Worm (Caenorhabditis elegans): ENCODE results near the gene fbxa-88.

fbxa-88 gene

DNA sequence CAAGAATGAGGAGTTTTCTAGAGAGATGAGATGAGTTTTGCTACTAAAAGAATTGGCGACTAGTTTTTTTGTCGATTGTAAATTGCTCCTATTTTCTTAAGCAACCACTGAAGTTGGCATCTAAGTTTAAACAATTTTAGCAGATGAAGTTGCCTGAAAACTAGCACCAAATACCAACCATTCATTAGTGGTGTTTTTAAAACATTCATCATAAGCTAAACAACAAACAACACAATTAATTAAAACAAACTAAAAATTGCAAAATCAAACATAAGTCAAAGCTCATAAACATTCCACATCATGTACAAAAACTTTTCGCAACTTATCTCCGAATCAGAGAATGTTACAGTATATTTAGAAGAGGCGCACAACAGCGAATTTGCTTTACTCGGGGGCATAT is 39.2 kb upstream of the fbxa-88 start, which contains the start of gene srz-13:
srz-13 (plus strand) TSS at position 301 of the 400 bp plus-strand sequence.
- TF ChIP-seq egl-13 (tag; optimal IDR thresholded peaks at IDR 0.05) (no peak), sptf-1 (tag; optimal IDR thresholded peaks at IDR 0.05) (no peak), unc-98 (GFP tag; IDR thresholded peaks at IDR 0.05) (no peak), jun-1 (tag; optimal IDR thresholded peaks at IDR 0.05) (no peak), tlp-1 (tag; optimal IDR thresholded peaks at IDR 0.05) (no peak), lsy-2 (tag; optimal IDR thresholded peaks at IDR 0.05) (no peak), unc-30 (tag; optimal IDR thresholded peaks at IDR 0.05) (no peak), nhr-47 (tag; optimal IDR thresholded peaks at IDR 0.05) (no peak), lin-39 (tag; optimal IDR thresholded peaks at IDR 0.05) (no peak)

DNA sequence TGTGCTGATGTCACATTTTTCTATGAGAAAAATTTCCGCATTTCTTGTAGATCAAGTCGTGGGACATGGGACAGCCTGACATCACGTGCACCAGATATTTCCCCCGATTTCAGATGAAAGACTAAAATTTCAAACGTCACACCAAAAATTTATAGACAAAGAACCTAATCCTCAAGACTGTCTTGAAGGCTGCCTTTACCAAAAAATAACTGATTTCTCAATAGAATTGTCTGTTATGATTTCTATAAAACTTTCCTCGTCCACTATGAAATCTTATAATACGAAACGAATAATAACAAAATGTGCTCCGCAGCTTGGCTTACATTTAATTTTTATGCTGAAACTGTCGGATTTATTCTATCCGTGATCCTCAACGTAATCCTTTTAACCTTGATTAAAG is 37.4 kb upstream of the fbxa-88 start, which contains the start of gene str-106:
str-106 (plus strand) TSS at position 301 of the 400 bp plus-strand sequence.
- no peak for TF ChIP-seq snpc-4 (tag; optimal IDR thresholded peaks at IDR 0.05)
- TF ChIP-seq ceh-82 (tag; optimal IDR thresholded peaks at IDR 0.05), result no peak
- no peak for TF ChIP-seq unc-130 (tag; optimal IDR thresholded peaks at IDR 0.05)
- no peak for TF ChIP-seq pax-3 (tag; optimal IDR thresholded peaks at IDR 0.05)
- no peak for TF ChIP-seq Y116A8C.19 (tag; optimal IDR thresholded peaks at IDR 0.05; ENCODE audit: borderline replicate concordance)
- no peak for TF ChIP-seq ama-1 (optimal IDR thresholded peaks at IDR 0.05)
- TF ChIP-seq nhr-85 (tag), result no peak
- no peak for TF ChIP-seq blmp-1 (tag; optimal IDR thresholded peaks at IDR 0.05)
- TF ChIP-seq aly-2 (tag; optimal IDR thresholded peaks at IDR 0.05), result no peak
- no peak for TF ChIP-seq pag-3 (tag; optimal IDR thresholded peaks at IDR 0.05; ENCODE audit: borderline replicate concordance, insufficient read depth)
- no peak for TF ChIP-seq nhr-12 (tag; optimal IDR thresholded peaks at IDR 0.05)
- no peak for TF ChIP-seq elt-3 (tag; optimal IDR thresholded peaks at IDR 0.05)
- TF ChIP-seq nhr-237 (tag; optimal IDR thresholded peaks at IDR 0.05), result no peak
- TF ChIP-seq grh-1 (GFP tag; IDR thresholded peaks at IDR 0.05), result no peak
- no peak for TF ChIP-seq pqm-1 (tag; optimal IDR thresholded peaks at IDR 0.05)
- no peak for TF ChIP-seq dsc-1 (tag; optimal IDR thresholded peaks at IDR 0.05)
- no peak for TF ChIP-seq fkh-4 (tag; optimal IDR thresholded peaks at IDR 0.05; ENCODE audit: borderline replicate concordance)

DNA sequence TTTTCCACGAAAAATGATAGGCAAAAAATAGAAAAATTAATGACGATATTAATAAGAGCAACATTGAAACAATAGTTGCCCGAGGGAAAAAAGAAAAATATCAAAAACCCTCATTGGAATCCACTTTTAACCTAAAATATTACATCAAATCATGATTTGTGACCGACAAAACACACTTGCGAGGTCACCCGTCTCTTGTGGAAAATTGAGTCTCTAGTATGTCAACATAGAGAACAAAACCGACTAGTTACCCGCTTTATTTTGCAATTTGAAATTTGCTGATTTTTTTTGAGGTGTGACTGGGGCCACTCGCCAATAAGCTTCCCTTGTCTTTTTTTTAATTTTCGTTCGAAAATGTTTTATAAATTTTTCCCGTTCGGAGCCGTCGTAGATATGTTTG is 32.8 kb upstream of the fbxa-88 start, which contains the start of gene cyp-33D1:
cyp-33D1 (minus strand) TSS at position 101 of the 400 bp plus-strand sequence.
- TF ChIP-seq C34B4.2 (tag; optimal IDR thresholded peaks at IDR 0.05), result no peak
- no peak for TF ChIP-seq irx-1 (tag; optimal IDR thresholded peaks at IDR 0.05)
- no peak for TF ChIP-seq aha-1 (tag; optimal IDR thresholded peaks at IDR 0.05)
- TF ChIP-seq swsn-7 (tag; optimal IDR thresholded peaks at IDR 0.05), result no peak
- TF ChIP-seq ceh-88 (GFP tag; IDR thresholded peaks at IDR 0.05), result no peak
- TF ChIP-seq lin-39 (tag; optimal IDR thresholded peaks at IDR 0.05), result no peak

- no peak for TF ChIP-seq nhr-85 (tag)
- TF ChIP-seq tlp-1 (tag; optimal IDR thresholded peaks at IDR 0.05), result no peak
- TF ChIP-seq lsy-2 (tag; optimal IDR thresholded peaks at IDR 0.05), result no peak
- TF ChIP-seq egl-27 (tag; optimal IDR thresholded peaks at IDR 0.05), result no peak
- TF ChIP-seq pqm-1 (tag; optimal IDR thresholded peaks at IDR 0.05), result peak; percentile 74
- no peak for TF ChIP-seq unc-86 (tag; optimal IDR thresholded peaks at IDR 0.05)
- TF ChIP-seq ceh-82 (tag; optimal IDR thresholded peaks at IDR 0.05), result no peak
- no peak for TF ChIP-seq unc-98 (GFP tag; IDR thresholded peaks at IDR 0.05)
- TF ChIP-seq ceh-90 (tag; optimal IDR thresholded peaks at IDR 0.05), result no peak
- TF ChIP-seq ceh-63 (GFP tag; optimal IDR thresholded peaks at IDR 0.05), result no peak
- no peak for TF ChIP-seq nhr-76 (tag; optimal IDR thresholded peaks at IDR 0.05)
- TF ChIP-seq sup-37 (GFP tag; optimal IDR thresholded peaks at IDR 0.05), result no peak
- TF ChIP-seq hpl-2 (GFP tag; optimal IDR thresholded peaks at IDR 0.05), result no peak
- no peak for TF ChIP-seq ztf-4 (tag; optimal IDR thresholded peaks at IDR 0.05)
- no peak for TF ChIP-seq sox-4 (tag; optimal IDR thresholded peaks at IDR 0.05)
- peak; percentile 79 for TF ChIP-seq elt-2 (tag; optimal IDR thresholded peaks at IDR 0.05)
- TF ChIP-seq mdl-1 (tag; optimal IDR thresholded peaks at IDR 0.05), result no peak
Observed at ce11 chrV:16175227-16175626, 32.3 kb upstream of the fbxa-88 start.

Data from whole organism, L1 larva.